Fruit fly (Drosophila melanogaster) whole organism, prepupa: ENCODE results near the gene Enoph.

Experiments
- CG4318 ChIP-seq: fragments of 200-800 bp; sonication (Bioruptor generic); optimal IDR thresholded peaks from 3 replicates; lab custom pipeline; 2017; ENCODE audit warnings: missing biosample characterization, mild to moderate bottlenecking, missing genetic modification characterization
- Hr39 ChIP-seq: fragments of 200-800 bp; sonication (Bioruptor generic); optimal IDR thresholded peaks from 2 replicates; lab custom pipeline; 2016; ENCODE audit warnings: missing biosample characterization, missing genetic modification characterization
- Lpt ChIP-seq: fragments of 200-800 bp; sonication (Bioruptor generic); optimal IDR thresholded peaks from 3 replicates; lab custom pipeline; 2016; ENCODE audit warnings: missing biosample characterization, missing genetic modification characterization
- Met ChIP-seq: fragments of 200-800 bp; sonication (Bioruptor generic); optimal IDR thresholded peaks from 3 replicates; lab custom pipeline; 2016; ENCODE audit warnings: missing biosample characterization, missing genetic modification characterization
- Sox15 ChIP-seq: fragments of 200-800 bp; sonication (Bioruptor generic); optimal IDR thresholded peaks from 3 replicates; lab custom pipeline; 2016; ENCODE audit warnings: missing biosample characterization, missing genetic modification characterization
- cyc ChIP-seq: fragments of 200-800 bp; sonication (Bioruptor generic); optimal IDR thresholded peaks from 3 replicates; lab custom pipeline; 2016; ENCODE audit warnings: missing biosample characterization, missing genetic modification characterization
- fd85E ChIP-seq: fragments of 200-800 bp; sonication (Bioruptor generic); optimal IDR thresholded peaks from 3 replicates; lab custom pipeline; 2016; ENCODE audit warnings: missing biosample characterization, missing genetic modification characterization
- lz ChIP-seq: fragments of 200-800 bp; sonication (Bioruptor generic); optimal IDR thresholded peaks from 3 replicates; lab custom pipeline; 2016; ENCODE audit warnings: missing biosample characterization, missing genetic modification characterization
- net ChIP-seq: fragments of 200-800 bp; sonication (Bioruptor generic); optimal IDR thresholded peaks from 3 replicates; lab custom pipeline; 2016; ENCODE audit warnings: missing biosample characterization, missing genetic modification characterization

DNA sequence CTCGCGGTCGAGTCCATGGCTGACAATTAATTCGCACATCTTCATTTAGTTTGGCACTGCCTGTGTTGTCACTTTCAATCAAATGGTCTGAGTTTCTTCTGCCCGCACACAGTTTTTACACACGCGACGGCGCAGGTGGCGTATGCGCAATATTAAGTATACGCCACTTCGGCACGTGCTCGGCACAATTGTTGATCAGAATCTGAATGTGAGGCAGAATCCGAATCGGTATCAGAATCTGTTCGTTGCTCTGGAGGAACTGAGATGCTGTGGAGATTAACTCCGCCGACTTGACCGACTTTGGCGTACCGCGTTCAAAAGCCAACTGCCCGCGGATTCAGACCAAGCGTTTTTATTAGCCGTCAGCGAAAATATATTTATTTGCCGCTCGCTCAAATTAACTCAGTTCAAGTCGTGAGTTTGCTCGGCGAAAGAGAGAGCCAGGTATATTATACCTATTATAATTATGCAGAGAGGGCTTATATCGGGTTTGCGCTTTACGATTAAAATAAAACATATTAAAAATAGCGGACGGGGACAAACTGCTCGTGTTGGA is 23.2 kb upstream of the Enoph start:
- TF ChIP-seq fd85E (GFP tag; lab: Kevin White, UChicago) (no peak), Lpt (no peak), net (no peak), Hr39 (GFP tag; lab: Kevin White, UChicago) (no peak), lz (GFP tag; lab: Kevin White, UChicago) (no peak), Met (GFP tag; lab: Kevin White, UChicago) (no peak), cyc (GFP tag; lab: Kevin White, UChicago) (no peak), Sox15 (no peak), CG4318 (GFP tag; lab: Kevin White, UChicago) (no peak)
